Fruit fly (Drosophila melanogaster): ENCODE results near the gene Prx6a.
A peak's percentile ranks its signal among the peaks of the same experiment; 100 is the strongest.

DNA sequence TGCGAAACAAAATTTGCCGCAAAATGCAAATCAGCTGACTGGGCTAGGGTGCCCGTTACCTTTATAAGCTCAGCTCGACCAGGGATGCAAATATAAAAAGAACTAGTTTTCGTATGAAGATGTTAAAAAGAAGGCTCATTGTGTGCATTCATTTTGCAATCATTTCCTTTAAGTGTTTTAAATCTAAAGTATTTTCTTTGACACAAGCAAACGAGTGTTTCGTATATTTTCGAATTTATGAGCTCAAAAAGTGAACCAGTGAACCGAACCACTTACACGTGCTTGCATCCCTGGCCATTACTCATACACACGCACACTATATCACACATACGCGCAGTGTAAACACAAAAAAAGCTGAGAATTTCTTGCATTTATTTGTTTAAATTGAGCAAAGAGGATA lies at the start of gene Prx6a, which contains the start of gene Sbat:
- TF ChIP-seq CG1620 (GFP tag; optimal IDR thresholded peaks at IDR 0.05) (peak; percentile 76), Crg-1 (GFP tag; optimal IDR thresholded peaks at IDR 0.05) (peak; percentile 65), CG14711 (tag; optimal IDR thresholded peaks at IDR 0.05) (peak; percentile 70), tj (GFP tag; optimal IDR thresholded peaks at IDR 0.05) (peak; percentile 48), pad (GFP tag; optimal IDR thresholded peaks at IDR 0.05) (peak; percentile 62), CG7101 (tag; optimal IDR thresholded peaks at IDR 0.05) (peak; percentile 81), kay (GFP tag; ENCODE audit: borderline replicate concordance) (peak; percentile 37), CG7045 (GFP tag; optimal IDR thresholded peaks at IDR 0.05) (peak; percentile 69), Hr96 (GFP tag; optimal IDR thresholded peaks at IDR 0.05) (peak; percentile 89), Mnt (GFP tag; optimal IDR thresholded peaks at IDR 0.05) (peak; percentile 77), ovo (GFP tag; optimal IDR thresholded peaks at IDR 0.05) (peak; percentile 50), Clk (GFP tag; optimal IDR thresholded peaks at IDR 0.05) (peak; percentile 65)
